Worm (Caenorhabditis elegans) whole organism, young adult: ENCODE measurements around the gene F54B8.4.

Experiments
- Y95B8A.8 ChIP-seq: fragments of 200-800 bp; sonication (Bioruptor generic); IDR thresholded peaks from 2 replicates; pipeline ENCODE4 v1.3.6; 2022; ENCODE audit warnings: missing genetic modification reagents, missing genetic modification characterization, missing compliant biosample characterization
- ama-1 ChIP-seq, 3 experiments: fragments of 150-350 bp in 1 of 3; sonication (generic microtip) in 2 of 3; optimal IDR thresholded peaks; 2 replicates each; lab custom pipeline; 2014 to 2018; ENCODE audit warnings: missing biosample characterization in 2 of 3, missing genetic modification characterization in 2 of 3, missing genetic modification reagents in 2 of 3
- attf-6 ChIP-seq: fragments of 200-800 bp; sonication (Bioruptor generic); IDR thresholded peaks from 2 replicates; pipeline ENCODE4 v1.3.6; 2022; ENCODE audit warnings: missing genetic modification reagents, missing genetic modification characterization, missing compliant biosample characterization
- ceh-58 ChIP-seq: fragments of 200-800 bp; sonication (Bioruptor generic); IDR thresholded peaks from 2 replicates; pipeline ENCODE4 v1.3.6; 2022; ENCODE audit warnings: missing genetic modification characterization, missing compliant biosample characterization
- ceh-79 ChIP-seq: sonication (generic microtip); optimal IDR thresholded peaks from 2 replicates; lab custom pipeline; 2017; ENCODE audit warnings: mild to moderate bottlenecking, missing genetic modification characterization, missing compliant biosample characterization
- dpl-1 ChIP-seq: fragments of 150-350 bp; optimal IDR thresholded peaks from 2 replicates; lab custom pipeline; 2014; ENCODE audit warnings: missing biosample characterization, missing genetic modification reagents, missing genetic modification characterization
- egl-18 ChIP-seq: fragments of 200-800 bp; sonication (Bioruptor generic); IDR thresholded peaks from 2 replicates; pipeline ENCODE4 v1.3.6; 2022; ENCODE audit warnings: missing genetic modification reagents, missing genetic modification characterization, missing compliant biosample characterization
- ets-4 ChIP-seq: fragments of 200-800 bp; sonication (Bioruptor generic); optimal IDR thresholded peaks from 2 replicates; lab custom pipeline; 2018; ENCODE audit warnings: mild to moderate bottlenecking, missing genetic modification characterization, missing compliant biosample characterization
- fkh-3 ChIP-seq: sonication (generic microtip); optimal IDR thresholded peaks from 2 replicates; lab custom pipeline; 2016; ENCODE audit warnings: mild to moderate bottlenecking, missing genetic modification characterization, missing compliant biosample characterization
- gei-17 ChIP-seq: fragments of 200-800 bp; sonication (Bioruptor generic); optimal IDR thresholded peaks from 2 replicates; lab custom pipeline; 2018; ENCODE audit warnings: mild to moderate bottlenecking, missing genetic modification characterization, missing compliant biosample characterization
- nhr-80 ChIP-seq: sonication (generic microtip); optimal IDR thresholded peaks from 2 replicates; lab custom pipeline; 2016; ENCODE audit warnings: missing genetic modification characterization, missing compliant biosample characterization
- zfh-2 ChIP-seq: fragments of 200-800 bp; sonication (Bioruptor generic); conservative IDR thresholded peaks from 2 replicates; pipeline ENCODE4 v1.3.6; 2022; ENCODE audit warnings: missing genetic modification reagents, missing genetic modification characterization, missing compliant biosample characterization
- ztf-18 ChIP-seq: sonication (generic microtip); optimal IDR thresholded peaks from 2 replicates; lab custom pipeline; 2016; ENCODE audit warnings: missing genotype, mild to moderate bottlenecking, missing genetic modification characterization, missing compliant biosample characterization
- ztf-6 ChIP-seq: fragments of 200-800 bp; sonication (Bioruptor generic); IDR thresholded peaks from 2 replicates; pipeline ENCODE4 v1.3.6; 2022; ENCODE audit warnings: missing genetic modification reagents, missing genetic modification characterization, missing compliant biosample characterization

ce11 chrV:15779128-15779729, 37.0 kb upstream of the F54B8.4 start, which contains the start of the genes nhr-285 and irld-52:
- no peak for TF ChIP-seq fkh-3
- TF ChIP-seq attf-6 (GFP tag; lab: Robert Waterston, UW) = no peak
- TF ChIP-seq ceh-58 = no peak
- TF ChIP-seq ama-1 (optimal IDR thresholded peaks at IDR 0.05; lab: Kevin White, UChicago) = no peak
- TF ChIP-seq ama-1 (GFP tag; optimal IDR thresholded peaks at IDR 0.05; lab: Kevin White, UChicago) = no peak
- TF ChIP-seq dpl-1 = no peak
- TF ChIP-seq zfh-2 = no peak
- TF ChIP-seq nhr-80 (tag; lab: Kevin White, UChicago) = no peak
- no peak for TF ChIP-seq ztf-6 (GFP tag; lab: Robert Waterston, UW)
- no peak for TF ChIP-seq ceh-79
- TF ChIP-seq ets-4 (GFP tag; lab: Kevin White, UChicago) = no peak
- no peak for TF ChIP-seq Y95B8A.8 (GFP tag; lab: Robert Waterston, UW)
- no peak for TF ChIP-seq gei-17 (GFP tag; lab: Kevin White, UChicago)
- no peak for TF ChIP-seq ztf-18 (tag; lab: Kevin White, UChicago)
- TF ChIP-seq egl-18 (GFP tag; lab: Robert Waterston, UW) = no peak
